Worm (Caenorhabditis elegans) whole organism, young adult: Measurements from ENCODE around the gene F44G4.6.

Experiments
- F10E7.11 ChIP-seq: sonication (generic microtip); optimal IDR thresholded peaks from 2 replicates; lab custom pipeline; 2017; ENCODE audit warnings: mild to moderate bottlenecking, missing genetic modification characterization, moderate library complexity, missing compliant biosample characterization
- F55B11.4 ChIP-seq: sonication (generic microtip); optimal IDR thresholded peaks from 2 replicates; lab custom pipeline; 2016; ENCODE audit warnings: missing compliant biosample characterization, missing genetic modification characterization, borderline replicate concordance; ENCODE audit not compliant: insufficient read depth
- ama-1 ChIP-seq, 3 experiments: fragments of 150-350 bp in 1 of 3; sonication (generic microtip) in 2 of 3; optimal IDR thresholded peaks; 2 replicates each; lab custom pipeline; 2014 to 2018; ENCODE audit warnings: missing biosample characterization in 2 of 3, missing genetic modification characterization in 2 of 3, missing genetic modification reagents in 2 of 3
- let-607 ChIP-seq, 2 experiments: fragments of 200-800 bp in 1 of 2; sonication (Bioruptor generic) in 1 of 2; sonication (generic microtip) in 1 of 2; optimal IDR thresholded peaks; 2 replicates each; lab custom pipeline; 2016 to 2018; ENCODE audit warnings: mild to moderate bottlenecking in 2 of 2, missing compliant biosample characterization in 2 of 2, missing genetic modification characterization in 2 of 2, moderate library complexity in 2 of 2, missing genotype in 1 of 2
- nhr-90 ChIP-seq: sonication (generic microtip); optimal IDR thresholded peaks from 2 replicates; lab custom pipeline; 2016; ENCODE audit warnings: missing genotype, mild to moderate bottlenecking, missing genetic modification characterization, missing compliant biosample characterization

ce11 chrII:9029218-9029672, 27.7 kb upstream of the F44G4.6 start, which contains the start of gene F37B12.1:
- TF ChIP-seq nhr-90 (tag; lab: Kevin White, UChicago) (no peak), F10E7.11 (tag; lab: Kevin White, UChicago) (no peak), F55B11.4 (tag; lab: Kevin White, UChicago) (no peak), ama-1 (optimal IDR thresholded peaks at IDR 0.05; lab: Kevin White, UChicago) (no peak), ama-1 (GFP tag; optimal IDR thresholded peaks at IDR 0.05; lab: Kevin White, UChicago) (no peak), let-607 (tag; optimal IDR thresholded peaks at IDR 0.05; lab: Kevin White, UChicago) (no peak)
